Fruit fly (Drosophila melanogaster) whole organism, prepupa: Measurements from ENCODE around the gene CG11151.

Source experiments
- Blimp-1 ChIP-seq: fragments of 200-800 bp; sonication (Bioruptor generic); optimal IDR thresholded peaks from 3 replicates; lab custom pipeline; 2017; ENCODE audit warnings: missing biosample characterization, missing genetic modification characterization, mild to moderate bottlenecking, moderate library complexity, missing genetic modification reagents
- CG10631 ChIP-seq: fragments of 200-800 bp; sonication (Bioruptor generic); optimal IDR thresholded peaks from 2 replicates; lab custom pipeline; 2016; ENCODE audit warnings: missing biosample characterization, missing genetic modification characterization
- CG10669 ChIP-seq: fragments of 200-800 bp; sonication (Bioruptor generic); optimal IDR thresholded peaks from 3 replicates; lab custom pipeline; 2018; ENCODE audit warnings: missing biosample characterization, mild to moderate bottlenecking, missing genetic modification characterization, moderate library complexity
- CG11294 ChIP-seq: fragments of 200-800 bp; sonication (Bioruptor generic); IDR thresholded peaks from 2 replicates; pipeline ENCODE4 v1.3.6; 2022; ENCODE audit warnings: missing biosample characterization, missing genetic modification characterization
- CG11902 ChIP-seq: fragments of 200-800 bp; sonication (Bioruptor generic); optimal IDR thresholded peaks from 3 replicates; lab custom pipeline; 2016; ENCODE audit warnings: missing biosample characterization, missing genetic modification characterization
- CG15336 ChIP-seq: fragments of 200-800 bp; sonication (Bioruptor generic); IDR thresholded peaks from 2 replicates; pipeline ENCODE4 v1.3.6; 2022; ENCODE audit warnings: missing biosample characterization, missing genetic modification characterization
- CG16779 ChIP-seq: fragments of 200-800 bp; sonication (Bioruptor generic); optimal IDR thresholded peaks from 3 replicates; lab custom pipeline; 2017; ENCODE audit warnings: missing biosample characterization, mild to moderate bottlenecking, missing genetic modification characterization
- CG31627 ChIP-seq: fragments of 200-800 bp; sonication (Bioruptor generic); optimal IDR thresholded peaks from 3 replicates; lab custom pipeline; 2016; ENCODE audit warnings: missing biosample characterization, missing genetic modification characterization
- CG3919 ChIP-seq: fragments of 200-800 bp; sonication (Bioruptor generic); optimal IDR thresholded peaks from 3 replicates; lab custom pipeline; 2016; ENCODE audit warnings: missing biosample characterization, missing genetic modification characterization
- CG6163 ChIP-seq: fragments of 200-800 bp; sonication (Bioruptor generic); IDR thresholded peaks from 3 replicates; pipeline ENCODE4 v1.3.6; 2022; ENCODE audit warnings: missing biosample characterization, missing genetic modification characterization
- CG6276 ChIP-seq: fragments of 200-800 bp; sonication (Bioruptor generic); optimal IDR thresholded peaks from 2 replicates; lab custom pipeline; 2017; ENCODE audit warnings: missing biosample characterization, mild to moderate bottlenecking, missing genetic modification characterization
- CG6792 ChIP-seq: fragments of 200-800 bp; sonication (Bioruptor generic); optimal IDR thresholded peaks from 3 replicates; lab custom pipeline; 2016; ENCODE audit warnings: missing biosample characterization, missing genetic modification characterization
- CG6854 ChIP-seq: fragments of 200-800 bp; sonication (Bioruptor generic); optimal IDR thresholded peaks from 2 replicates; lab custom pipeline; 2017; ENCODE audit warnings: missing biosample characterization, mild to moderate bottlenecking, missing genetic modification characterization
- CG7368 ChIP-seq: fragments of 200-800 bp; sonication (Bioruptor generic); optimal IDR thresholded peaks from 3 replicates; lab custom pipeline; 2016; ENCODE audit warnings: missing biosample characterization, missing genetic modification characterization
- CG8119 ChIP-seq: fragments of 200-800 bp; sonication (Bioruptor generic); IDR thresholded peaks from 3 replicates; pipeline ENCODE4 v1.3.6; 2022; ENCODE audit warnings: missing biosample characterization, missing genetic modification characterization
- CG8319 ChIP-seq: fragments of 200-800 bp; sonication (Bioruptor generic); optimal IDR thresholded peaks from 3 replicates; lab custom pipeline; 2016; ENCODE audit warnings: missing biosample characterization, missing genetic modification characterization
- CG9139 ChIP-seq: fragments of 200-800 bp; sonication (Bioruptor generic); optimal IDR thresholded peaks from 3 replicates; lab custom pipeline; 2017; ENCODE audit warnings: missing biosample characterization, mild to moderate bottlenecking, missing genetic modification characterization
- Eip75B ChIP-seq: fragments of 200-800 bp; sonication (Bioruptor generic); optimal IDR thresholded peaks from 3 replicates; lab custom pipeline; 2016; ENCODE audit warnings: missing biosample characterization, missing genetic modification characterization
- Eip78C ChIP-seq: fragments of 200-800 bp; sonication (Bioruptor generic); peaks from one replicate; lab custom pipeline; 2016; ENCODE audit warnings: missing biosample characterization, missing genetic modification characterization
- Eip93F ChIP-seq: fragments of 200-800 bp; sonication (Bioruptor generic); optimal IDR thresholded peaks from 2 replicates; lab custom pipeline; 2016; ENCODE audit warnings: missing biosample characterization, mild to moderate bottlenecking, missing genetic modification characterization
- Ets21C ChIP-seq: fragments of 200-800 bp; sonication (Bioruptor generic); optimal IDR thresholded peaks from 3 replicates; lab custom pipeline; 2016; ENCODE audit warnings: missing biosample characterization, missing genetic modification characterization
- Ets96B ChIP-seq: fragments of 200-800 bp; optimal IDR thresholded peaks from 2 replicates; lab custom pipeline; 2019; ENCODE audit warnings: missing biosample characterization, mild to moderate bottlenecking, missing genetic modification characterization, moderate library complexity
- Hr38 ChIP-seq: sonication (Bioruptor generic); optimal IDR thresholded peaks from 2 replicates; lab custom pipeline; 2016; ENCODE audit warnings: missing biosample characterization, missing genetic modification characterization
- Hr39 ChIP-seq: fragments of 200-800 bp; sonication (Bioruptor generic); optimal IDR thresholded peaks from 2 replicates; lab custom pipeline; 2016; ENCODE audit warnings: missing biosample characterization, missing genetic modification characterization
- Hr4 ChIP-seq: fragments of 200-800 bp; sonication (Bioruptor generic); optimal IDR thresholded peaks from 3 replicates; lab custom pipeline; 2016; ENCODE audit warnings: missing biosample characterization, missing genetic modification characterization
- Lpt ChIP-seq: fragments of 200-800 bp; sonication (Bioruptor generic); optimal IDR thresholded peaks from 3 replicates; lab custom pipeline; 2016; ENCODE audit warnings: missing biosample characterization, missing genetic modification characterization
- Met ChIP-seq: fragments of 200-800 bp; sonication (Bioruptor generic); optimal IDR thresholded peaks from 3 replicates; lab custom pipeline; 2016; ENCODE audit warnings: missing biosample characterization, missing genetic modification characterization
- Smox ChIP-seq: fragments of 200-800 bp; sonication (Bioruptor generic); optimal IDR thresholded peaks from 3 replicates; lab custom pipeline; 2016; ENCODE audit warnings: missing biosample characterization, missing genetic modification characterization
- Sox102F ChIP-seq: fragments of 200-800 bp; sonication (Bioruptor generic); optimal IDR thresholded peaks from 2 replicates; lab custom pipeline; 2016; ENCODE audit warnings: missing biosample characterization, mild to moderate bottlenecking, missing genetic modification characterization
- Sox14 ChIP-seq: fragments of 200-800 bp; sonication (Bioruptor generic); optimal IDR thresholded peaks from 3 replicates; lab custom pipeline; 2016; ENCODE audit warnings: missing biosample characterization, missing genetic modification characterization
- achi ChIP-seq: fragments of 200-800 bp; sonication (Bioruptor generic); optimal IDR thresholded peaks from 3 replicates; lab custom pipeline; 2016; ENCODE audit warnings: missing biosample characterization, missing genetic modification characterization
- acj6 ChIP-seq: fragments of 200-800 bp; sonication (Bioruptor generic); optimal IDR thresholded peaks from 3 replicates; lab custom pipeline; 2016; ENCODE audit warnings: missing biosample characterization, missing genetic modification characterization
- dac ChIP-seq: fragments of 200-800 bp; sonication (Bioruptor generic); optimal IDR thresholded peaks from 2 replicates; lab custom pipeline; 2017; ENCODE audit warnings: missing biosample characterization, mild to moderate bottlenecking, missing genetic modification characterization
- dsx ChIP-seq: fragments of 200-800 bp; optimal IDR thresholded peaks from 3 replicates; lab custom pipeline; 2019; ENCODE audit warnings: missing biosample characterization, mild to moderate bottlenecking, missing genetic modification characterization, moderate library complexity; ENCODE audit not compliant: poor library complexity, severe bottlenecking
- eg ChIP-seq: fragments of 200-800 bp; sonication (Bioruptor generic); IDR thresholded peaks from 3 replicates; pipeline ENCODE4 v1.3.6; 2022; ENCODE audit warnings: missing biosample characterization, missing genetic modification characterization
- esn ChIP-seq: fragments of 200-800 bp; sonication (Bioruptor generic); optimal IDR thresholded peaks from 2 replicates; lab custom pipeline; 2016; ENCODE audit warnings: missing biosample characterization, mild to moderate bottlenecking, missing genetic modification characterization, moderate library complexity
- fd59A ChIP-seq: fragments of 200-800 bp; sonication (Bioruptor generic); optimal IDR thresholded peaks from 2 replicates; lab custom pipeline; 2017; ENCODE audit warnings: missing biosample characterization, mild to moderate bottlenecking, missing genetic modification characterization, missing genetic modification reagents
- fd85E ChIP-seq: fragments of 200-800 bp; sonication (Bioruptor generic); optimal IDR thresholded peaks from 3 replicates; lab custom pipeline; 2016; ENCODE audit warnings: missing biosample characterization, missing genetic modification characterization
- lz ChIP-seq: fragments of 200-800 bp; sonication (Bioruptor generic); optimal IDR thresholded peaks from 3 replicates; lab custom pipeline; 2016; ENCODE audit warnings: missing biosample characterization, missing genetic modification characterization
- ss ChIP-seq, 2 experiments: fragments of 200-800 bp; sonication (Bioruptor generic); optimal IDR thresholded peaks; 2 replicates in 1 of 2; 3 replicates in 1 of 2; lab custom pipeline; 2017 to 2018; ENCODE audit warnings: mild to moderate bottlenecking in 2 of 2, missing biosample characterization in 2 of 2, missing genetic modification characterization in 2 of 2, moderate library complexity in 1 of 2
- svp ChIP-seq: fragments of 200-800 bp; sonication (Bioruptor generic); peaks from one replicate; lab custom pipeline; 2016; ENCODE audit warnings: missing biosample characterization, missing genetic modification characterization
- topi ChIP-seq: fragments of 200-800 bp; sonication (Bioruptor generic); optimal IDR thresholded peaks from 3 replicates; lab custom pipeline; 2016; ENCODE audit warnings: missing biosample characterization, missing genetic modification characterization
- vri ChIP-seq: fragments of 200-800 bp; sonication (Bioruptor generic); optimal IDR thresholded peaks from 3 replicates; lab custom pipeline; 2016; ENCODE audit warnings: missing biosample characterization, mild to moderate bottlenecking, missing genetic modification characterization

The CG11151 gene

dm6 chrX:13740062-13740461 is 518 bp downstream of the CG11151 start (continued):
- TF ChIP-seq Hr39 (GFP tag; lab: Kevin White, UChicago) (peak; percentile 68), CG9139 (GFP tag; lab: Kevin White, UChicago) (peak; percentile 83), CG6792 (peak; percentile 77), Hr38 (GFP tag; lab: Kevin White, UChicago) (peak; percentile 50), CG15336 (peak; percentile 79), Eip75B (GFP tag; lab: Kevin White, UChicago) (peak; percentile 82), acj6 (GFP tag; lab: Kevin White, UChicago) (peak; percentile 79), svp (GFP tag; lab: Kevin White, UChicago) (peak; percentile 87)
- TF ChIP-seq, all 60 proteins: peak for 60

dm6 chrX:13740992-13741391 is 1.4 kb downstream of the CG11151 start:
- TF ChIP-seq Met (GFP tag; lab: Kevin White, UChicago), result no peak
- peak; percentile 6 for TF ChIP-seq vri (GFP tag; lab: Kevin White, UChicago)
- TF ChIP-seq esn (GFP tag; lab: Kevin White, UChicago), result no peak
- TF ChIP-seq, all 60 proteins: peak for 1

- TF ChIP-seq ss (GFP tag; optimal IDR thresholded peaks at IDR 0.05; lab: Kevin White, UChicago) (peak in 1 of 2 experiments; percentile 4), Eip78C (GFP tag; lab: Kevin White, UChicago) (peak; percentile 60), Ets96B (tag; lab: Kevin White, UChicago) (no peak), achi (peak; percentile 51), Ets21C (GFP tag; lab: Kevin White, UChicago) (no peak), fd85E (GFP tag; lab: Kevin White, UChicago) (no peak), CG8319 (GFP tag; lab: Kevin White, UChicago) (no peak), esn (GFP tag; lab: Kevin White, UChicago) (no peak), CG31627 (GFP tag; lab: Kevin White, UChicago) (peak; percentile 2), topi (peak; percentile 6), Sox14 (peak; percentile 35), Eip93F (no peak), CG9139 (GFP tag; lab: Kevin White, UChicago) (no peak), CG11294 (GFP tag; lab: Robert Waterston, UW) (no peak), dsx (GFP tag; lab: Kevin White, UChicago) (no peak), CG16779 (tag; lab: Kevin White, UChicago) (no peak), CG3919 (GFP tag; lab: Kevin White, UChicago) (no peak), svp (GFP tag; lab: Kevin White, UChicago) (peak; percentile 51), CG6163 (GFP tag; lab: Robert Waterston, UW) (no peak)
Observed at dm6 chrX:13744599-13745052, 5.1 kb downstream of the CG11151 start, which contains the start of gene Grip91. TSS of gene Grip91 (minus strand) at chrX:13744683.

- TF ChIP-seq Smox (GFP tag; lab: Kevin White, UChicago) (no peak), svp (GFP tag; lab: Kevin White, UChicago) (peak; percentile 66), Hr38 (GFP tag; lab: Kevin White, UChicago) (no peak), Hr4 (no peak), CG8119 (GFP tag; lab: Robert Waterston, UW) (peak; percentile 41; the same call in 1 of the 3 replicates), Sox102F (peak; percentile 24), dac (GFP tag; lab: Kevin White, UChicago) (no peak), Sox14 (peak; percentile 29), Met (GFP tag; lab: Kevin White, UChicago) (no peak), Eip93F (peak; percentile 28), Lpt (GFP tag; lab: Kevin White, UChicago) (peak; percentile 54), lz (GFP tag; lab: Kevin White, UChicago) (no peak), CG10631 (GFP tag; lab: Kevin White, UChicago) (no peak), Eip75B (GFP tag; lab: Kevin White, UChicago) (peak; percentile 2), dsx (GFP tag; lab: Kevin White, UChicago) (no peak), Eip78C (GFP tag; lab: Kevin White, UChicago) (peak; percentile 77), fd59A (GFP tag; lab: Kevin White, UChicago) (no peak), CG11902 (GFP tag; lab: Kevin White, UChicago) (no peak), CG10669 (GFP tag; lab: Kevin White, UChicago) (no peak), CG6276 (GFP tag; lab: Kevin White, UChicago) (no peak), CG6163 (GFP tag; lab: Robert Waterston, UW) (0 out of 3 replicates have a peak, but pooled peaks have one; percentile 6), Ets21C (GFP tag; lab: Kevin White, UChicago) (no peak), CG6792 (no peak), eg (GFP tag; lab: Robert Waterston, UW) (peak; percentile 66; the same call in 2 of the 3 replicates), CG15336 (peak; percentile 67), Blimp-1 (GFP tag; lab: Kevin White, UChicago) (no peak), CG6854 (GFP tag; lab: Kevin White, UChicago) (peak; percentile 46), CG7368 (GFP tag; lab: Kevin White, UChicago) (no peak), fd85E (GFP tag; lab: Kevin White, UChicago) (no peak), vri (GFP tag; lab: Kevin White, UChicago) (peak; percentile 92)
Observed at dm6 chrX:13747052-13747451, 7.5 kb downstream of the CG11151 start.
